Worm (Caenorhabditis elegans): ENCODE measurements around the gene nrx-1.

DNA sequence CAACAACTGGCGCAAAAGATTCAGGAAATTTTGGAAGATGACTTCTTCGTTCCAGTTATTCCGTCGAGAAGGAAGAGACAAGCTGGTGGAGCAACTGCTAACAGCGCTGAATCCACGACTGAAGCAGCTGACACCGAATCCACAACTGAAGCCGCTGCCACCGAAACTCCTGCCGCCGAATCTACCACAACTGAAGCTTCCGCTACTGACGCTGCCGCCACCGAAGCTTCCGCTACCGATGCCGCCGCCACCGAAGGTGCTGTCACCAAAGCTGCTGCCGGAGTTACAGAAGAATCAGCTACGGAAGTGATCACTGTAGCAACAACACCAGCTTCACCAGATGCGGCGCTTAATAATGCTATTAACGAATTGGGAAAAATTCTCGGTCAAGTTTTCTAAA, 30.3 kb upstream of the nrx-1 start:
- TF ChIP-seq hrde-1 (tag; optimal IDR thresholded peaks at IDR 0.05; ENCODE audit: borderline replicate concordance) (no peak), T07F8.4 (tag; optimal IDR thresholded peaks at IDR 0.05) (no peak), snpc-3.4 (tag; optimal IDR thresholded peaks at IDR 0.05) (no peak), unc-62 (GFP tag; optimal IDR thresholded peaks at IDR 0.05) (no peak), snpc-4 (GFP tag; optimal IDR thresholded peaks at IDR 0.05) (no peak), snpc-4 (tag; optimal IDR thresholded peaks at IDR 0.05) (no peak), B0336.3 (GFP tag; IDR thresholded peaks at IDR 0.05) (no peak), efl-1 (GFP tag; optimal IDR thresholded peaks at IDR 0.05) (no peak), hlh-26 (GFP tag; conservative IDR thresholded peaks at IDR 0.05) (no peak), rec-8 (tag; optimal IDR thresholded peaks at IDR 0.05) (no peak), pbrm-1 (GFP tag; IDR thresholded peaks at IDR 0.05) (no peak)
